Worm (Caenorhabditis elegans) whole organism, L3 larva: Measurements from ENCODE around the gene fbxb-21.
A peak's percentile ranks its signal among the peaks of the same experiment; 100 is the strongest.

Experiments used
- R02D3.7 ChIP-seq: fragments of 150-350 bp; optimal IDR thresholded peaks from 2 replicates; lab custom pipeline; 2014; ENCODE audit warnings: missing biosample characterization, missing genetic modification characterization
- ZK546.5 ChIP-seq: sonication (generic microtip); optimal IDR thresholded peaks from 2 replicates; lab custom pipeline; 2017; ENCODE audit warnings: missing biosample characterization, missing genetic modification characterization
- aly-2 ChIP-seq: fragments of 150-350 bp; optimal IDR thresholded peaks from 2 replicates; lab custom pipeline; 2014; ENCODE audit warnings: missing biosample characterization, missing genetic modification characterization
- ama-1 ChIP-seq: fragments of 150-350 bp; optimal IDR thresholded peaks from 2 replicates; lab custom pipeline; 2018
- ceh-16 ChIP-seq: sonication (generic microtip); optimal IDR thresholded peaks from 2 replicates; lab custom pipeline; 2017; ENCODE audit warnings: missing biosample characterization, missing genetic modification characterization
- ceh-28 ChIP-seq: fragments of 150-350 bp; optimal IDR thresholded peaks from 2 replicates; lab custom pipeline; 2014; ENCODE audit warnings: missing biosample characterization, missing genetic modification reagents, missing genetic modification characterization
- ceh-82 ChIP-seq: fragments of 150-350 bp; optimal IDR thresholded peaks from 2 replicates; lab custom pipeline; 2014; ENCODE audit warnings: missing biosample characterization, missing genetic modification characterization
- ceh-9 ChIP-seq: sonication (generic microtip); optimal IDR thresholded peaks from 2 replicates; lab custom pipeline; 2018; ENCODE audit warnings: missing biosample characterization, missing genetic modification characterization
- egl-27 ChIP-seq: sonication (generic microtip); optimal IDR thresholded peaks from 4 replicates; lab custom pipeline; 2017; ENCODE audit warnings: missing biosample characterization, missing genetic modification reagents, missing genetic modification characterization
- egl-5 ChIP-seq: fragments of 150-350 bp; optimal IDR thresholded peaks from 2 replicates; lab custom pipeline; 2017; ENCODE audit warnings: missing biosample characterization, missing genetic modification reagents, missing genetic modification characterization, inconsistent platforms
- elt-2 ChIP-seq: sonication (generic microtip); optimal IDR thresholded peaks from 2 replicates; lab custom pipeline; 2016; ENCODE audit warnings: missing genetic modification reagents, mild to moderate bottlenecking, missing genetic modification characterization, missing compliant biosample characterization
- elt-3 ChIP-seq, 3 experiments: fragments of 150-350 bp in 1 of 3; sonication (generic microtip) in 2 of 3; optimal IDR thresholded peaks; 2 replicates in 2 of 3; 4 replicates in 1 of 3; lab custom pipeline; 2014 to 2017; ENCODE audit warnings: missing biosample characterization in 3 of 3, missing genetic modification characterization in 3 of 3
- eor-1 ChIP-seq, 2 experiments: fragments of 150-350 bp; optimal IDR thresholded peaks; 2 replicates each; lab custom pipeline; 2014 to 2018; ENCODE audit warnings: missing biosample characterization in 2 of 2, missing genetic modification characterization in 2 of 2
- fkh-10 ChIP-seq: sonication (generic microtip); optimal IDR thresholded peaks from 2 replicates; lab custom pipeline; 2017; ENCODE audit warnings: missing biosample characterization, missing genetic modification reagents, missing genetic modification characterization
- fos-1 ChIP-seq: fragments of 150-350 bp; optimal IDR thresholded peaks from 2 replicates; lab custom pipeline; 2014; ENCODE audit warnings: missing biosample characterization, missing genetic modification characterization
- jun-1 ChIP-seq: fragments of 150-350 bp; optimal IDR thresholded peaks from 2 replicates; lab custom pipeline; 2014; ENCODE audit warnings: missing biosample characterization, missing genetic modification reagents, missing genetic modification characterization
- lin-39 ChIP-seq: fragments of 150-350 bp; optimal IDR thresholded peaks from 2 replicates; lab custom pipeline; 2018; ENCODE audit warnings: missing biosample characterization, missing genetic modification reagents, missing genetic modification characterization
- lsy-12 ChIP-seq: sonication (generic microtip); optimal IDR thresholded peaks from 2 replicates; lab custom pipeline; 2016; ENCODE audit warnings: mild to moderate bottlenecking, missing genetic modification characterization, missing compliant biosample characterization
- mdl-1 ChIP-seq: fragments of 150-350 bp; optimal IDR thresholded peaks from 2 replicates; lab custom pipeline; 2014; ENCODE audit warnings: missing biosample characterization, missing genetic modification characterization
- nfya-1 ChIP-seq: sonication (generic microtip); optimal IDR thresholded peaks from 2 replicates; lab custom pipeline; 2017; ENCODE audit warnings: missing genetic modification characterization, mild to moderate bottlenecking, missing compliant biosample characterization, antibody characterized with exemption, moderate library complexity; ENCODE audit not compliant: insufficient read depth
- nhr-11 ChIP-seq: fragments of 150-350 bp; optimal IDR thresholded peaks from 2 replicates; lab custom pipeline; 2014; ENCODE audit warnings: missing biosample characterization, missing genetic modification characterization
- nhr-12 ChIP-seq: fragments of 150-350 bp; optimal IDR thresholded peaks from 2 replicates; lab custom pipeline; 2014; ENCODE audit warnings: missing biosample characterization, missing genetic modification characterization
- nhr-25 ChIP-seq: sonication (generic microtip); optimal IDR thresholded peaks from 2 replicates; lab custom pipeline; 2017; ENCODE audit warnings: missing biosample characterization, missing genetic modification characterization
- nhr-28 ChIP-seq: fragments of 150-350 bp; optimal IDR thresholded peaks from 2 replicates; lab custom pipeline; 2014; ENCODE audit warnings: missing biosample characterization, missing genetic modification characterization
- pha-4 ChIP-seq: fragments of 150-350 bp; optimal IDR thresholded peaks from 2 replicates; lab custom pipeline; 2014; ENCODE audit warnings: missing biosample characterization, missing genetic modification reagents, missing genetic modification characterization
- pqm-1 ChIP-seq: fragments of 150-350 bp; optimal IDR thresholded peaks from 2 replicates; lab custom pipeline; 2017; ENCODE audit warnings: missing biosample characterization, missing genetic modification characterization, inconsistent platforms
- sea-2 ChIP-seq: fragments of 150-350 bp; sonication (generic microtip); optimal IDR thresholded peaks from 4 replicates; lab custom pipeline; 2014; ENCODE audit warnings: missing biosample characterization, missing genetic modification reagents, missing genetic modification characterization
- snpc-4 ChIP-seq: fragments of 150-350 bp; optimal IDR thresholded peaks from 2 replicates; lab custom pipeline; 2014; ENCODE audit warnings: missing biosample characterization, missing genetic modification characterization
- unc-39 ChIP-seq: sonication (generic microtip); optimal IDR thresholded peaks from 4 replicates; lab custom pipeline; 2017; ENCODE audit warnings: missing biosample characterization, missing genetic modification characterization
- unc-62 ChIP-seq: fragments of 150-350 bp; sonication (generic microtip); optimal IDR thresholded peaks from 4 replicates; lab custom pipeline; 2014; ENCODE audit warnings: missing biosample characterization, missing genetic modification reagents, missing genetic modification characterization
- ztf-4 ChIP-seq: fragments of 150-350 bp; optimal IDR thresholded peaks from 2 replicates; lab custom pipeline; 2014; ENCODE audit warnings: missing biosample characterization, missing genetic modification characterization

The fbxb-21 gene

ce11 chrII:1610630-1611029 is 38.0 kb downstream of the fbxb-21 start, which contains the start of gene fbxa-163:
Gene fbxa-163 (minus strand): TSS chrII:1610730.
- TF ChIP-seq ZK546.5 (tag; lab: Kevin White, UChicago): no peak
- no peak for TF ChIP-seq R02D3.7 (tag; lab: Kevin White, UChicago)
- no peak for TF ChIP-seq fos-1 (tag; lab: Kevin White, UChicago)
- TF ChIP-seq lsy-12 (tag; lab: Kevin White, UChicago): no peak
- TF ChIP-seq elt-2 (tag; lab: Kevin White, UChicago): peak; percentile 5
- no peak for TF ChIP-seq nhr-12 (tag; lab: Kevin White, UChicago)
- no peak for TF ChIP-seq ama-1 (lab: Kevin White, UChicago)
- no peak for TF ChIP-seq nhr-28 (tag; lab: Kevin White, UChicago)

ce11 chrII:1608915-1609314 is 39.8 kb downstream of the fbxb-21 start:
- TF ChIP-seq elt-2 (tag; lab: Kevin White, UChicago) (peak; percentile 88), pha-4 (peak; percentile 34), ceh-16 (tag; lab: Kevin White, UChicago) (no peak), jun-1 (tag; lab: Kevin White, UChicago) (peak; percentile 6), unc-62 (GFP tag; lab: Kevin White, UChicago) (no peak), ceh-28 (tag; lab: Kevin White, UChicago) (no peak), egl-27 (tag; lab: Kevin White, UChicago) (no peak), pqm-1 (tag; lab: Kevin White, UChicago) (peak; percentile 14), nhr-25 (tag; lab: Kevin White, UChicago) (no peak), elt-3 (tag; optimal IDR thresholded peaks at IDR 0.05; lab: Kevin White, UChicago) (no peak), mdl-1 (no peak), ztf-4 (no peak), nhr-11 (tag; lab: Kevin White, UChicago) (no peak), nhr-12 (tag; lab: Kevin White, UChicago) (no peak), fos-1 (tag; lab: Kevin White, UChicago) (no peak)

- TF ChIP-seq nfya-1 (no peak), pqm-1 (tag; lab: Kevin White, UChicago) (peak; percentile 19), elt-2 (tag; lab: Kevin White, UChicago) (peak; percentile 82), fkh-10 (GFP tag; lab: Kevin White, UChicago) (no peak), ceh-9 (tag; lab: Kevin White, UChicago) (no peak), nhr-11 (tag; lab: Kevin White, UChicago) (no peak), snpc-4 (tag; lab: Kevin White, UChicago) (no peak), sea-2 (GFP tag; lab: Kevin White, UChicago) (no peak), egl-27 (tag; lab: Kevin White, UChicago) (no peak), eor-1 (tag; optimal IDR thresholded peaks at IDR 0.05; lab: Kevin White, UChicago) (no peak), pha-4 (peak; percentile 67)
Measured at ce11 chrII:1607575-1607974, 41.1 kb downstream of the fbxb-21 start.

- TF ChIP-seq ceh-28 (tag; lab: Kevin White, UChicago) (no peak), snpc-4 (tag; lab: Kevin White, UChicago) (no peak)
Measured at ce11 chrII:1606079-1606478, 42.6 kb downstream of the fbxb-21 start, which contains the start of gene bath-33. Gene bath-33 (minus strand): TSS chrII:1606179.

ce11 chrII:1605010-1605409 is 43.7 kb downstream of the fbxb-21 start:
- no peak for TF ChIP-seq egl-5
- no peak for TF ChIP-seq ceh-82 (tag; lab: Kevin White, UChicago)
- TF ChIP-seq nhr-25 (tag; lab: Kevin White, UChicago): no peak
- no peak for TF ChIP-seq ZK546.5 (tag; lab: Kevin White, UChicago)

ce11 chrII:1603049-1603448 is 45.6 kb downstream of the fbxb-21 start:
- TF ChIP-seq unc-39 (tag; lab: Kevin White, UChicago): no peak
- no peak for TF ChIP-seq lin-39 (tag; lab: Kevin White, UChicago)
- TF ChIP-seq ztf-4: no peak
- no peak for TF ChIP-seq pqm-1 (tag; lab: Kevin White, UChicago)
- TF ChIP-seq nhr-25 (tag; lab: Kevin White, UChicago): no peak
- TF ChIP-seq unc-62 (GFP tag; lab: Kevin White, UChicago): no peak
- TF ChIP-seq elt-2 (tag; lab: Kevin White, UChicago): no peak
- TF ChIP-seq aly-2 (tag; lab: Kevin White, UChicago): no peak
- no peak for TF ChIP-seq fkh-10 (GFP tag; lab: Kevin White, UChicago)
- TF ChIP-seq, all 47 proteins: peak for 0
